Worm (Caenorhabditis elegans): ENCODE measurements around the gene pstk-1.

DNA sequence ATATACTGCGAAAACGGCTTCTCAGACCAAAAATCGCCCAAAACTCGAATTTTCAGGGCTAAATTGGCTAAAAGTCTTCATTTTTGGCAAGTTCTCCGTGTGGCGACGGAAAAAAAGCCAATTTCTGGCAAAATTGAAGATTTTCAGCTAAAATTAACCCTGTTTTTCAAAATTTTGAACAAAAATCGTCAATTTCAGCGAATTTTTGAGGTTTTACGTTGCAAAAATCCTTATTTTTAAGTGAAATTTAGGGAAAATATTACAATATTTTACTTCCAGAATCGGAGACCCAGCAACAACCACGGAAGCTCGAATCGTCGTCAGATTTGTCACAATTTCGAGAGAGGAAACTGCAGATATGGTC lies 38.2 kb upstream of the pstk-1 start:
- no peak for TF ChIP-seq tbx-2 (tag; optimal IDR thresholded peaks at IDR 0.05)
- no peak for TF ChIP-seq lin-39 (tag; optimal IDR thresholded peaks at IDR 0.05)
- TF ChIP-seq zag-1 (tag; optimal IDR thresholded peaks at IDR 0.05): no peak
- no peak for TF ChIP-seq ztf-11 (tag; optimal IDR thresholded peaks at IDR 0.05)
- TF ChIP-seq fos-1 (tag; optimal IDR thresholded peaks at IDR 0.05): no peak

All from whole organism, L1 larva.